Worm (Caenorhabditis elegans) whole organism, mixed stage, embryonic: Measurements from ENCODE around the gene sld-5.

Source experiments
- blmp-1 ChIP-seq: fragments of 150-350 bp; optimal IDR thresholded peaks from 2 replicates; lab custom pipeline; 2014; ENCODE audit warnings: missing biosample characterization, missing genetic modification characterization
- ceh-43 ChIP-seq: fragments of 200-800 bp; sonication (Bioruptor generic); optimal IDR thresholded peaks from 2 replicates; lab custom pipeline; 2018; ENCODE audit warnings: mild to moderate bottlenecking, missing genetic modification characterization, moderate library complexity, missing compliant biosample characterization
- elt-1 ChIP-seq: sonication (generic microtip); optimal IDR thresholded peaks from 2 replicates; lab custom pipeline; 2017; ENCODE audit warnings: missing genetic modification characterization, mild to moderate bottlenecking, missing compliant biosample characterization, antibody characterized with exemption, moderate library complexity, borderline replicate concordance; ENCODE audit not compliant: insufficient read depth
- elt-3 ChIP-seq: fragments of 150-350 bp; optimal IDR thresholded peaks from 2 replicates; lab custom pipeline; 2014; ENCODE audit warnings: missing biosample characterization, missing genetic modification characterization
- flh-1 ChIP-seq: fragments of 200-800 bp; sonication (Bioruptor generic); optimal IDR thresholded peaks from 2 replicates; lab custom pipeline; 2018; ENCODE audit warnings: mild to moderate bottlenecking, missing genetic modification characterization, moderate library complexity, missing compliant biosample characterization
- lin-13 ChIP-seq: fragments of 150-350 bp; optimal IDR thresholded peaks from 2 replicates; lab custom pipeline; 2014; ENCODE audit warnings: missing biosample characterization, missing genetic modification characterization
- lsy-2 ChIP-seq: fragments of 150-350 bp; optimal IDR thresholded peaks from 2 replicates; lab custom pipeline; 2014; ENCODE audit warnings: missing biosample characterization, missing genetic modification characterization
- mab-5 ChIP-seq: fragments of 150-350 bp; optimal IDR thresholded peaks from 2 replicates; lab custom pipeline; 2014; ENCODE audit warnings: missing biosample characterization, missing genetic modification characterization
- mep-1 ChIP-seq: fragments of 150-350 bp; optimal IDR thresholded peaks from 2 replicates; lab custom pipeline; 2017; ENCODE audit warnings: missing biosample characterization, missing genetic modification reagents, missing genetic modification characterization, inconsistent platforms
- nhr-12 ChIP-seq: fragments of 150-350 bp; optimal IDR thresholded peaks from 2 replicates; lab custom pipeline; 2014; ENCODE audit warnings: missing biosample characterization, missing genetic modification characterization
- nhr-28 ChIP-seq: fragments of 150-350 bp; optimal IDR thresholded peaks from 2 replicates; lab custom pipeline; 2014; ENCODE audit warnings: missing biosample characterization, missing genetic modification characterization
- snpc-4 ChIP-seq: fragments of 150-350 bp; optimal IDR thresholded peaks from 2 replicates; lab custom pipeline; 2014; ENCODE audit warnings: missing biosample characterization, missing genetic modification characterization
- unc-39 ChIP-seq: fragments of 150-350 bp; optimal IDR thresholded peaks from 2 replicates; lab custom pipeline; 2014; ENCODE audit warnings: missing biosample characterization, missing genetic modification characterization
- ztf-11 ChIP-seq: fragments of 150-350 bp; optimal IDR thresholded peaks from 2 replicates; lab custom pipeline; 2014; ENCODE audit warnings: missing biosample characterization, missing genetic modification characterization

ce11 chrV:20215197-20215596 lies 22.3 kb downstream of the sld-5 start, which contains the start of gene Y113G7B.11:
- TF ChIP-seq blmp-1 (no peak), lsy-2 (tag; lab: Kevin White, UChicago) (no peak), elt-1 (tag; lab: Kevin White, UChicago) (no peak), nhr-28 (tag; lab: Kevin White, UChicago) (no peak), ztf-11 (no peak), elt-3 (no peak), ceh-43 (GFP tag; lab: Kevin White, UChicago) (no peak), mep-1 (no peak), snpc-4 (tag; lab: Kevin White, UChicago) (no peak), nhr-12 (no peak), mab-5 (tag; lab: Kevin White, UChicago) (no peak), flh-1 (GFP tag; lab: Kevin White, UChicago) (no peak), lin-13 (no peak), unc-39 (no peak)
